Worm (Caenorhabditis elegans) whole organism, early embryonic: ENCODE results near the gene F36H9.4.

ENCODE experiments used
- F13C5.2 ChIP-seq: sonication (generic microtip); optimal IDR thresholded peaks from 2 replicates; lab custom pipeline; 2017; ENCODE audit warnings: mild to moderate bottlenecking, missing genetic modification characterization, inconsistent platforms, missing compliant biosample characterization
- aly-1 ChIP-seq: sonication (generic microtip); optimal IDR thresholded peaks from 2 replicates; lab custom pipeline; 2016; ENCODE audit warnings: missing genetic modification characterization, missing compliant biosample characterization
- ama-1 ChIP-seq: fragments of 150-350 bp; optimal IDR thresholded peaks from 2 replicates; lab custom pipeline; 2014
- flt-1 ChIP-seq: fragments of 200-800 bp; sonication (Bioruptor generic); IDR thresholded peaks from 2 replicates; pipeline ENCODE4 v1.3.6; 2022; ENCODE audit warnings: missing genetic modification characterization, missing compliant biosample characterization
- scrt-1 ChIP-seq: fragments of 200-800 bp; sonication (Bioruptor generic); IDR thresholded peaks from 2 replicates; pipeline ENCODE4 v1.3.6; 2022; ENCODE audit warnings: missing genetic modification characterization, missing compliant biosample characterization

DNA sequence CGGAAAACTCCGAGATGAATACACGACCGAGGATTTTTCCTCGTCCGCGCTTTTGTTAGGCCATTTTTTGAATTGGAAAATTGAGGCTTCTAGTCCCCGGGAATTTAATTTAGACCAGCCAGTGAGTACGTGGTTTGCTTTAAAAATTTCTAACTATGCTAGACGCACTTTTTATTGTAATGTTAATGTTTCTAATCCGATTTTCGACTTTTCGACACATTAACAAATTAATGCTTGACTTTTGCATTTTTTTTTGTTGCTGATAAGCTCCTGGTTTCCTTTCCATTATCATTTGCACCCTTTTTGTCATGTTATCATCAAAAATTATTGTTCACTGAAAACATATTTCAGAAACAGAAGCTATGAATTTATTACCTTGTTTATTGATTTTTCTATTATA, 22.2 kb downstream of the F36H9.4 start, which contains the start of gene clec-204:
- no peak for TF ChIP-seq F13C5.2 (tag; lab: Kevin White, UChicago)
- no peak for TF ChIP-seq ama-1 (lab: Kevin White, UChicago)
- no peak for TF ChIP-seq aly-1 (tag; lab: Kevin White, UChicago)
- TF ChIP-seq flt-1 (GFP tag; lab: Robert Waterston, UW), result no peak
- no peak for TF ChIP-seq scrt-1 (GFP tag; lab: Robert Waterston, UW)
